Fruit fly (Drosophila melanogaster) whole organism, embryonic: ENCODE measurements around the gene bab2.

Experiments
- Ada2b ChIP-seq: fragments of 200-800 bp; sonication (Bioruptor generic); IDR thresholded peaks from 2 replicates; pipeline ENCODE4 v1.3.6; 2022; ENCODE audit warnings: missing biosample characterization, missing genetic modification characterization
- CG10462 ChIP-seq: fragments of 200-800 bp; sonication (Bioruptor generic); optimal IDR thresholded peaks from 2 replicates; lab custom pipeline; 2016; ENCODE audit warnings: missing biosample characterization, missing genetic modification characterization
- CG11398 ChIP-seq: fragments of 200-800 bp; sonication (Bioruptor generic); optimal IDR thresholded peaks from 2 replicates; lab custom pipeline; 2016; ENCODE audit warnings: missing biosample characterization, missing genetic modification characterization
- CG12155 ChIP-seq: fragments of 200-800 bp; sonication (Bioruptor generic); optimal IDR thresholded peaks from 3 replicates; lab custom pipeline; 2016; ENCODE audit warnings: missing biosample characterization, missing genetic modification characterization
- CG12942 ChIP-seq: fragments of 200-800 bp; sonication (Bioruptor generic); optimal IDR thresholded peaks from 3 replicates; lab custom pipeline; 2016; ENCODE audit warnings: missing biosample characterization, missing genetic modification characterization
- CG14014 ChIP-seq: fragments of 200-800 bp; sonication (Bioruptor generic); IDR thresholded peaks from 2 replicates; pipeline ENCODE4 v1.3.6; 2022; ENCODE audit warnings: missing biosample characterization, missing genetic modification characterization
- CG15514 ChIP-seq: fragments of 200-800 bp; sonication (Bioruptor generic); optimal IDR thresholded peaks from 3 replicates; lab custom pipeline; 2017; ENCODE audit warnings: missing biosample characterization, missing genetic modification characterization, mild to moderate bottlenecking, moderate library complexity, missing genetic modification reagents
- CG17385 ChIP-seq: fragments of 200-800 bp; sonication (Bioruptor generic); optimal IDR thresholded peaks from 3 replicates; lab custom pipeline; 2018; ENCODE audit warnings: missing biosample characterization, mild to moderate bottlenecking, missing genetic modification characterization
- CG17912 ChIP-seq: fragments of 200-800 bp; sonication (Bioruptor generic); optimal IDR thresholded peaks from 2 replicates; lab custom pipeline; 2018; ENCODE audit warnings: missing biosample characterization, mild to moderate bottlenecking, missing genetic modification characterization
- CG18764 ChIP-seq: fragments of 200-800 bp; sonication (Bioruptor generic); optimal IDR thresholded peaks from 3 replicates; lab custom pipeline; 2016; ENCODE audit warnings: missing biosample characterization, missing genetic modification characterization
- CG2199 ChIP-seq: fragments of 200-800 bp; sonication (Bioruptor generic); IDR thresholded peaks from 3 replicates; pipeline ENCODE4 v1.3.6; 2022; ENCODE audit warnings: missing biosample characterization, missing genetic modification characterization
- CG3065 ChIP-seq: fragments of 200-800 bp; sonication (Bioruptor generic); optimal IDR thresholded peaks from 2 replicates; lab custom pipeline; 2016; ENCODE audit warnings: missing biosample characterization, missing genetic modification characterization
- CG31365 ChIP-seq: fragments of 200-800 bp; sonication (Bioruptor generic); optimal IDR thresholded peaks from 2 replicates; lab custom pipeline; 2018; ENCODE audit warnings: missing biosample characterization, mild to moderate bottlenecking, missing genetic modification characterization
- CG32767 ChIP-seq: fragments of 200-800 bp; sonication (Bioruptor generic); IDR thresholded peaks from 2 replicates; pipeline ENCODE4 v1.3.6; 2022; ENCODE audit warnings: missing biosample characterization, missing genetic modification characterization
- CG32772 ChIP-seq: fragments of 200-800 bp; sonication (Bioruptor generic); IDR thresholded peaks from 2 replicates; pipeline ENCODE4 v1.3.6; 2022; ENCODE audit warnings: missing biosample characterization, missing genetic modification characterization
- CG3847 ChIP-seq: fragments of 200-800 bp; sonication (Bioruptor generic); IDR thresholded peaks from 2 replicates; pipeline ENCODE4 v1.3.6; 2022; ENCODE audit warnings: missing biosample characterization, missing genetic modification characterization
- CG42726 ChIP-seq: fragments of 200-800 bp; sonication (Bioruptor generic); IDR thresholded peaks from 2 replicates; pipeline ENCODE4 v1.3.6; 2022; ENCODE audit warnings: missing biosample characterization, missing genetic modification characterization; ENCODE audit not compliant: partially characterized antibody
- CG4404 ChIP-seq: fragments of 200-800 bp; sonication (Bioruptor generic); IDR thresholded peaks from 2 replicates; pipeline ENCODE4 v1.3.6; 2022; ENCODE audit warnings: missing biosample characterization, missing genetic modification characterization
- CG4707 ChIP-seq: fragments of 200-800 bp; sonication (Bioruptor generic); optimal IDR thresholded peaks from 2 replicates; lab custom pipeline; 2018; ENCODE audit warnings: missing biosample characterization, mild to moderate bottlenecking, missing genetic modification characterization, moderate library complexity
- CG6765 ChIP-seq: fragments of 200-800 bp; sonication (Bioruptor generic); optimal IDR thresholded peaks from 3 replicates; lab custom pipeline; 2017; ENCODE audit warnings: missing biosample characterization, mild to moderate bottlenecking, missing genetic modification characterization
- CG7372 ChIP-seq: fragments of 200-800 bp; sonication (Bioruptor generic); IDR thresholded peaks from 2 replicates; pipeline ENCODE4 v1.3.6; 2022; ENCODE audit warnings: missing biosample characterization, missing genetic modification characterization
- CG8765 ChIP-seq: fragments of 200-800 bp; sonication (Bioruptor generic); IDR thresholded peaks from 2 replicates; pipeline ENCODE4 v1.3.6; 2022; ENCODE audit warnings: missing biosample characterization, missing genetic modification characterization
- CG9609 ChIP-seq: fragments of 200-800 bp; sonication (Bioruptor generic); optimal IDR thresholded peaks from 3 replicates; lab custom pipeline; 2016; ENCODE audit warnings: missing biosample characterization, missing genetic modification characterization
- CoRest ChIP-seq: fragments of 200-800 bp; sonication (Bioruptor generic); optimal IDR thresholded peaks from 3 replicates; lab custom pipeline; 2018; ENCODE audit warnings: missing biosample characterization, mild to moderate bottlenecking, missing genetic modification characterization, moderate library complexity
- Dad ChIP-seq: fragments of 200-800 bp; sonication (Bioruptor generic); optimal IDR thresholded peaks from 3 replicates; lab custom pipeline; 2016; ENCODE audit warnings: missing biosample characterization, missing genetic modification characterization
- Doc2 ChIP-seq: fragments of 200-800 bp; sonication (Bioruptor generic); IDR thresholded peaks from 2 replicates; pipeline ENCODE4 v1.3.6; 2022; ENCODE audit warnings: missing biosample characterization, missing genetic modification characterization
- Meics ChIP-seq: fragments of 200-800 bp; sonication (Bioruptor generic); optimal IDR thresholded peaks from 2 replicates; lab custom pipeline; 2017; ENCODE audit warnings: missing biosample characterization, mild to moderate bottlenecking, missing genetic modification characterization
- Myb ChIP-seq: fragments of 200-800 bp; sonication (Bioruptor generic); optimal IDR thresholded peaks from 2 replicates; lab custom pipeline; 2016; ENCODE audit warnings: missing biosample characterization, missing genetic modification characterization
- NC2β ChIP-seq: fragments of 200-800 bp; sonication (Bioruptor generic); optimal IDR thresholded peaks from 2 replicates; lab custom pipeline; 2016; ENCODE audit warnings: missing biosample characterization, missing genetic modification characterization
- Nf-YC ChIP-seq: fragments of 200-800 bp; optimal IDR thresholded peaks from 3 replicates; lab custom pipeline; 2019; ENCODE audit warnings: missing biosample characterization, mild to moderate bottlenecking, missing genetic modification characterization, moderate library complexity
- Pdp1 ChIP-seq, 2 experiments: fragments of 200-800 bp; sonication (Bioruptor generic); optimal IDR thresholded peaks; 3 replicates each; lab custom pipeline; 2016; ENCODE audit warnings: missing biosample characterization in 2 of 2, missing genetic modification characterization in 2 of 2, mild to moderate bottlenecking in 1 of 2, moderate library complexity in 1 of 2
- Rfx ChIP-seq: fragments of 200-800 bp; sonication (Bioruptor generic); IDR thresholded peaks from 2 replicates; pipeline ENCODE4 v1.3.6; 2022; ENCODE audit warnings: missing biosample characterization, missing genetic modification characterization
- ab ChIP-seq: fragments of 200-800 bp; sonication (Bioruptor generic); optimal IDR thresholded peaks from 2 replicates; lab custom pipeline; 2016; ENCODE audit warnings: missing biosample characterization, missing genetic modification characterization
- al ChIP-seq: fragments of 200-800 bp; sonication (Bioruptor generic); IDR thresholded peaks from 2 replicates; pipeline ENCODE4 v1.3.6; 2022; ENCODE audit warnings: missing biosample characterization, missing genetic modification characterization
- ap ChIP-seq: fragments of 200-800 bp; sonication (Bioruptor generic); IDR thresholded peaks from 2 replicates; pipeline ENCODE4 v1.3.6; 2022; ENCODE audit warnings: missing biosample characterization, missing genetic modification characterization
- az2 ChIP-seq: fragments of 200-800 bp; sonication (Bioruptor generic); optimal IDR thresholded peaks from 3 replicates; lab custom pipeline; 2016; ENCODE audit warnings: missing biosample characterization, missing genetic modification characterization
- bcd ChIP-seq: fragments of 200-800 bp; sonication (Bioruptor generic); optimal IDR thresholded peaks from 2 replicates; lab custom pipeline; 2017; ENCODE audit warnings: missing biosample characterization, mild to moderate bottlenecking, missing genetic modification characterization
- da ChIP-seq: fragments of 200-800 bp; sonication (Bioruptor generic); optimal IDR thresholded peaks from 2 replicates; lab custom pipeline; 2016; ENCODE audit warnings: missing biosample characterization, missing genetic modification characterization
- dmrt11E ChIP-seq: fragments of 200-800 bp; sonication (Bioruptor generic); optimal IDR thresholded peaks from 3 replicates; lab custom pipeline; 2018; ENCODE audit warnings: missing biosample characterization, mild to moderate bottlenecking, missing genetic modification characterization, moderate library complexity
- fd3F ChIP-seq: fragments of 200-800 bp; sonication (Bioruptor generic); optimal IDR thresholded peaks from 2 replicates; lab custom pipeline; 2018; ENCODE audit warnings: missing biosample characterization, mild to moderate bottlenecking, missing genetic modification characterization, moderate library complexity
- hbn ChIP-seq: fragments of 200-800 bp; sonication (Bioruptor generic); IDR thresholded peaks from 2 replicates; pipeline ENCODE4 v1.3.6; 2022; ENCODE audit warnings: missing biosample characterization, missing genetic modification characterization; ENCODE audit not compliant: partially characterized antibody
- klu ChIP-seq: fragments of 200-800 bp; sonication (Bioruptor generic); IDR thresholded peaks from 2 replicates; pipeline ENCODE4 v1.3.6; 2022; ENCODE audit warnings: missing biosample characterization, missing genetic modification characterization
- rib ChIP-seq: fragments of 200-800 bp; sonication (Bioruptor generic); IDR thresholded peaks from 2 replicates; pipeline ENCODE4 v1.3.6; 2022; ENCODE audit warnings: missing biosample characterization, missing genetic modification characterization
- sd ChIP-seq: fragments of 200-800 bp; sonication (Bioruptor generic); optimal IDR thresholded peaks from 3 replicates; lab custom pipeline; 2018; ENCODE audit warnings: missing biosample characterization, mild to moderate bottlenecking, missing genetic modification characterization, moderate library complexity
- so ChIP-seq: fragments of 200-800 bp; sonication (Bioruptor generic); IDR thresholded peaks from 3 replicates; pipeline ENCODE4 v1.3.6; 2022; ENCODE audit warnings: missing biosample characterization, missing genetic modification characterization
- ssp ChIP-seq: fragments of 200-800 bp; sonication (Bioruptor generic); IDR thresholded peaks from 2 replicates; pipeline ENCODE4 v1.3.6; 2022; ENCODE audit warnings: missing biosample characterization, missing genetic modification characterization
- toy ChIP-seq: fragments of 200-800 bp; sonication (Bioruptor generic); IDR thresholded peaks from 2 replicates; pipeline ENCODE4 v1.3.6; 2022; ENCODE audit warnings: missing biosample characterization, missing genetic modification characterization
- trem ChIP-seq: fragments of 200-800 bp; optimal IDR thresholded peaks from 3 replicates; lab custom pipeline; 2019; ENCODE audit warnings: missing biosample characterization, mild to moderate bottlenecking, missing genetic modification characterization, moderate library complexity
- wor ChIP-seq: fragments of 200-800 bp; sonication (Bioruptor generic); IDR thresholded peaks from 2 replicates; pipeline ENCODE4 v1.3.6; 2022; ENCODE audit warnings: missing biosample characterization, missing genetic modification characterization
- zfh1 ChIP-seq: fragments of 200-800 bp; sonication (Bioruptor generic); IDR thresholded peaks from 3 replicates; pipeline ENCODE4 v1.3.6; 2022; ENCODE audit warnings: missing biosample characterization, missing genetic modification characterization
- zfh2 ChIP-seq: fragments of 200-800 bp; sonication (Bioruptor generic); optimal IDR thresholded peaks from 2 replicates; lab custom pipeline; 2016; ENCODE audit warnings: missing biosample characterization, missing genetic modification characterization

Gene bab2

DNA sequence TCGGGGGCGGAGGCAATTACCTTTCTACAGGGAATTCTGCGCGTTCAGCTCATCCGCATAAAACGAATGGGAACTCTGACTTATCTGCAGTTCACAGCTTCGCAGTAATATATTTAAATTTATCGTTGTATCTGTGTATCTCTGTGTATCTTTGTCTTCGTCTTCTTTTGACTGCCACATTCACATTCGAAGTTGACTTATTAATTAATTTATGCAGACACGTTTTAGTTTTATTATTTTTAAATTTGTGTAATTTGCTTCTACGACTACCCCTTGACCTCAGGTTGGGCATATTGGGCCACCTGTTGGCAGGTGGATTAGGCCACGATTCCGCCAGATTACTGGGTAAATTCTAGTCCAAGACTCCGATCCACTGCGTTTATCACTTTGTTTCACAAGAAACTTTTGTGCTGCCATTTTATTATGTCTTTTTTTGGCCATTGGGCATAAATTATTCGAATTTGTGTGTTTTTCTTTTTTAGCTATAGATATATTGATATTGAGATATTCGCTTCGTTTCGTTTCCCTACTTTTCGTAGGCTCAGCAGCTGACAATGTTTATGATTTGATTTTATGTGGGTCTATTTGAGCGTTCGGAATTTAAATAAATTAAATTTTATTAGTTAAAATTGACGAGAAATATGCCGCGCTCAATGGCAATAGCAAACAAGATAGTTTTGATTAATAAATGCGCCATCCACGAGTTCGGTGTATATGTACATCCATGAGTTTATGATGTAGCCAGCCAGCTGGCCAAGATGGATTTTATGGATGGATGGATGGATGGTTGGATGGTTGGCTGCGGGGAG is 24.3 kb downstream of the bab2 start (continued):
- no peak for TF ChIP-seq CG3065 (GFP tag; lab: Kevin White, UChicago)
- no peak for TF ChIP-seq CG3847 (GFP tag; lab: Robert Waterston, UW)
- TF ChIP-seq CG4707 (GFP tag; lab: Kevin White, UChicago): no peak
- no peak for TF ChIP-seq CG32767 (GFP tag; lab: Robert Waterston, UW)
- no peak for TF ChIP-seq Nf-YC (tag; lab: Kevin White, UChicago)
- TF ChIP-seq CG11398 (GFP tag; lab: Kevin White, UChicago): no peak
- TF ChIP-seq al (GFP tag; lab: Robert Waterston, UW): no peak
- TF ChIP-seq Meics: peak; percentile 22
- peak; percentile 84 for TF ChIP-seq sd (tag; lab: Kevin White, UChicago)
- TF ChIP-seq CG32772 (GFP tag; lab: Robert Waterston, UW): no peak
- no peak for TF ChIP-seq rib (GFP tag; lab: Robert Waterston, UW)
- TF ChIP-seq CG18764 (GFP tag; lab: Kevin White, UChicago): no peak
- no peak for TF ChIP-seq CG10462 (GFP tag; lab: Kevin White, UChicago)
- no peak for TF ChIP-seq Myb
- 0 out of 2 replicates have a peak, but pooled peaks have one; percentile 25 for TF ChIP-seq Ada2b
- TF ChIP-seq CG8765 (GFP tag; lab: Robert Waterston, UW): no peak
- TF ChIP-seq NC2β (GFP tag; lab: Kevin White, UChicago): no peak
- no peak for TF ChIP-seq Doc2 (GFP tag; lab: Robert Waterston, UW)
- TF ChIP-seq CG15514 (GFP tag; lab: Kevin White, UChicago): no peak
- TF ChIP-seq ap (GFP tag; lab: Robert Waterston, UW): no peak
- no peak for TF ChIP-seq CG12942 (GFP tag; lab: Kevin White, UChicago)
- TF ChIP-seq CG42726: no peak
- TF ChIP-seq wor (GFP tag; lab: Robert Waterston, UW): no peak
- TF ChIP-seq ab: no peak
- TF ChIP-seq klu (GFP tag; lab: Robert Waterston, UW): no peak
- no peak for TF ChIP-seq CG17385 (GFP tag; lab: Kevin White, UChicago)
- TF ChIP-seq bcd: peak; percentile 26
- no peak for TF ChIP-seq CG31365 (tag; lab: Kevin White, UChicago)
- TF ChIP-seq CG7372: no peak
- TF ChIP-seq Rfx (GFP tag; lab: Robert Waterston, UW): peak; percentile 55; the same call in 1 of the 2 replicates
- peak in 1 of 2 experiments; percentile 1 for TF ChIP-seq Pdp1 (GFP tag; optimal IDR thresholded peaks at IDR 0.05; lab: Kevin White, UChicago)
- TF ChIP-seq Dad (GFP tag; lab: Kevin White, UChicago): no peak
- TF ChIP-seq az2 (GFP tag; lab: Kevin White, UChicago): no peak
- no peak for TF ChIP-seq CG9609 (GFP tag; lab: Kevin White, UChicago)
- no peak for TF ChIP-seq da (GFP tag; lab: Kevin White, UChicago)
- no peak for TF ChIP-seq CG2199 (GFP tag; lab: Robert Waterston, UW)
- no peak for TF ChIP-seq fd3F (GFP tag; lab: Kevin White, UChicago)
- TF ChIP-seq CG4404: no peak; the same call in 1 of the 2 replicates
- no peak for TF ChIP-seq so
- peak; percentile 18 for TF ChIP-seq zfh2 (GFP tag; lab: Kevin White, UChicago)
- TF ChIP-seq toy (GFP tag; lab: Robert Waterston, UW): no peak
- no peak for TF ChIP-seq dmrt11E (tag; lab: Kevin White, UChicago)
- TF ChIP-seq ssp (GFP tag; lab: Robert Waterston, UW): no peak
- TF ChIP-seq CG17912 (GFP tag; lab: Kevin White, UChicago): no peak
- TF ChIP-seq zfh1 (GFP tag; lab: Robert Waterston, UW): peak; percentile 35; the same call in 1 of the 3 replicates
- TF ChIP-seq CG6765: no peak
- TF ChIP-seq CG14014 (GFP tag; lab: Robert Waterston, UW): no peak
- TF ChIP-seq CG12155 (GFP tag; lab: Kevin White, UChicago): no peak
- no peak for TF ChIP-seq CoRest (tag; lab: Kevin White, UChicago)
- no peak for TF ChIP-seq hbn (GFP tag; lab: Robert Waterston, UW)
- TF ChIP-seq trem (tag; lab: Kevin White, UChicago): no peak
